Worm (Caenorhabditis elegans) whole organism, L1 larva: ENCODE measurements around the gene blos-8.

Source experiments
- C16A3.4 ChIP-seq: fragments of 150-350 bp; optimal IDR thresholded peaks from 2 replicates; lab custom pipeline; 2014; ENCODE audit warnings: missing biosample characterization, missing genetic modification characterization
- fkh-4 ChIP-seq: sonication (generic microtip); optimal IDR thresholded peaks from 2 replicates; lab custom pipeline; 2016; ENCODE audit warnings: missing compliant biosample characterization, missing genetic modification characterization, borderline replicate concordance
- zag-1 ChIP-seq: fragments of 150-350 bp; optimal IDR thresholded peaks from 2 replicates; lab custom pipeline; 2014; ENCODE audit warnings: missing biosample characterization, missing genetic modification characterization

DNA sequence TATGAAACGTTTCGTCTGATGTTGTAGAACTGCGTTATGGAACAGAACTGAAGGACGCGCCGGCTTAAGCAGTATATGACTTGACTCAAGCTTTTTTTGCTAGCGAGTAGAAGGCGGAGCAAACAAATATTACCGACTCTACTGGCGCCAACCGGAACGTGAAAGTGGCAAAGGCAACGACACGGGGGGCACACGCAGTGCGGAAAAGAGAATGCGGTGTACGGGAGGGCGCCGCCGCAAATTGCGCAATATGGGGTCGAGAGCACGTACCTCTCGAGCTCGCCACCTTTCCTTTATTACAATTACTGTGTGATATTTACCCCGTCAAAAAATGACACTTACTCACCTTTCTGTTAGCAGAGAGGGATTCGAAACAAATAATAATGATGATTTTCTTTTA, 15.8 kb downstream of the blos-8 start, which contains the start of gene pqn-36:
- TF ChIP-seq zag-1 (tag; lab: Kevin White, UChicago) (no peak), fkh-4 (tag; lab: Kevin White, UChicago) (no peak), C16A3.4 (no peak)
